Fruit fly (Drosophila melanogaster): Measurements from ENCODE around the gene CG10301.

Gene CG10301

dm6 chr3R:23669401-23670216, 40.3 kb upstream of the CG10301 start, which contains the start of gene CG31145 (continued):
- TF ChIP-seq CG32006 (GFP tag; optimal IDR thresholded peaks at IDR 0.05) (peak; percentile 100), Smox (GFP tag; optimal IDR thresholded peaks at IDR 0.05) (peak; percentile 100), fkh (GFP tag; optimal IDR thresholded peaks at IDR 0.05) (peak; percentile 98), Hr38 (GFP tag; optimal IDR thresholded peaks at IDR 0.05) (peak; percentile 94), net (GFP tag; optimal IDR thresholded peaks at IDR 0.05) (peak; percentile 100), CG16779 (tag; optimal IDR thresholded peaks at IDR 0.05) (peak; percentile 99), pdm3 (GFP tag; optimal IDR thresholded peaks at IDR 0.05) (peak; percentile 100), CG11902 (GFP tag; optimal IDR thresholded peaks at IDR 0.05) (peak; percentile 99), CG3032 (tag; optimal IDR thresholded peaks at IDR 0.05) (peak; percentile 99), salr (GFP tag; optimal IDR thresholded peaks at IDR 0.05) (peak; percentile 98 to 100), dac (GFP tag; optimal IDR thresholded peaks at IDR 0.05) (peak; percentile 100), CG6808 (GFP tag; optimal IDR thresholded peaks at IDR 0.05) (peak; percentile 98), CG8632 (GFP tag; optimal IDR thresholded peaks at IDR 0.05) (peak; percentile 100), CG34406 (GFP tag; optimal IDR thresholded peaks at IDR 0.05) (peak; percentile 100), spab (GFP tag; optimal IDR thresholded peaks at IDR 0.05) (peak; percentile 99), Hr39 (GFP tag; optimal IDR thresholded peaks at IDR 0.05) (peak; percentile 100)

- TF ChIP-seq CG9139 (GFP tag; optimal IDR thresholded peaks at IDR 0.05) (no peak), eg (GFP tag; IDR thresholded peaks at IDR 0.05) (no peak), CG8632 (GFP tag; optimal IDR thresholded peaks at IDR 0.05) (no peak), CG31627 (GFP tag; optimal IDR thresholded peaks at IDR 0.05) (no peak), Ets96B (tag; optimal IDR thresholded peaks at IDR 0.05) (no peak), fkh (GFP tag; optimal IDR thresholded peaks at IDR 0.05) (no peak), Blimp-1 (GFP tag; optimal IDR thresholded peaks at IDR 0.05) (no peak), salr (GFP tag; optimal IDR thresholded peaks at IDR 0.05) (no peak), CG15336 (GFP tag; IDR thresholded peaks at IDR 0.05) (no peak), achi (GFP tag; optimal IDR thresholded peaks at IDR 0.05) (no peak), fd59A (GFP tag; optimal IDR thresholded peaks at IDR 0.05) (no peak), CG1621 (tag; optimal IDR thresholded peaks at IDR 0.05) (no peak), CG6163 (GFP tag; IDR thresholded peaks at IDR 0.05) (no peak; the same call in 2 of the 3 replicates), CG11294 (GFP tag; IDR thresholded peaks at IDR 0.05) (no peak), CG3032 (tag; optimal IDR thresholded peaks at IDR 0.05) (no peak), CG10631 (GFP tag; optimal IDR thresholded peaks at IDR 0.05) (no peak), CG6792 (GFP tag; optimal IDR thresholded peaks at IDR 0.05) (no peak), net (GFP tag; optimal IDR thresholded peaks at IDR 0.05) (no peak), CG6854 (GFP tag; optimal IDR thresholded peaks at IDR 0.05) (no peak), Met (GFP tag; optimal IDR thresholded peaks at IDR 0.05) (no peak), Sox102F (GFP tag; optimal IDR thresholded peaks at IDR 0.05) (no peak), esn (GFP tag; optimal IDR thresholded peaks at IDR 0.05) (no peak), CG8119 (GFP tag; IDR thresholded peaks at IDR 0.05) (no peak), svp (GFP tag) (no peak), pdm3 (GFP tag; optimal IDR thresholded peaks at IDR 0.05) (peak; percentile 14), Hr38 (GFP tag; optimal IDR thresholded peaks at IDR 0.05) (no peak), topi (GFP tag; optimal IDR thresholded peaks at IDR 0.05) (no peak), Sox15 (GFP tag; optimal IDR thresholded peaks at IDR 0.05) (peak; percentile 7), acj6 (GFP tag; optimal IDR thresholded peaks at IDR 0.05) (no peak), CG8319 (GFP tag; optimal IDR thresholded peaks at IDR 0.05) (no peak), ss (GFP tag; optimal IDR thresholded peaks at IDR 0.05) (no peak), CG16779 (tag; optimal IDR thresholded peaks at IDR 0.05) (no peak), Eip93F (GFP tag; optimal IDR thresholded peaks at IDR 0.05) (no peak), CG3919 (GFP tag; optimal IDR thresholded peaks at IDR 0.05) (no peak), Ets21C (GFP tag; optimal IDR thresholded peaks at IDR 0.05) (no peak), CG7368 (GFP tag; optimal IDR thresholded peaks at IDR 0.05) (peak; percentile 9), OdsH (GFP tag; optimal IDR thresholded peaks at IDR 0.05) (peak; percentile 10), Gug (GFP tag; IDR thresholded peaks at IDR 0.05) (no peak), Hr4 (GFP tag; optimal IDR thresholded peaks at IDR 0.05) (peak; percentile 3), lz (GFP tag; optimal IDR thresholded peaks at IDR 0.05) (no peak), CG32006 (GFP tag; optimal IDR thresholded peaks at IDR 0.05) (peak; percentile 8), CG11902 (GFP tag; optimal IDR thresholded peaks at IDR 0.05) (no peak), Smox (GFP tag; optimal IDR thresholded peaks at IDR 0.05) (no peak)
Measured at dm6 chr3R:23673084-23673483, 36.9 kb upstream of the CG10301 start.

Data from whole organism, prepupa.